Worm (Caenorhabditis elegans): ENCODE data around the gene H10E21.4.

Gene H10E21.4

ce11 chrIII:19509-19908, at the start of gene H10E21.4:
TSS of gene H10E21.4 (minus strand) at chrIII:19675.
- no peak for TF ChIP-seq dao-5 (tag; optimal IDR thresholded peaks at IDR 0.05)
- no peak for TF ChIP-seq him-1 (tag; optimal IDR thresholded peaks at IDR 0.05)

DNA sequence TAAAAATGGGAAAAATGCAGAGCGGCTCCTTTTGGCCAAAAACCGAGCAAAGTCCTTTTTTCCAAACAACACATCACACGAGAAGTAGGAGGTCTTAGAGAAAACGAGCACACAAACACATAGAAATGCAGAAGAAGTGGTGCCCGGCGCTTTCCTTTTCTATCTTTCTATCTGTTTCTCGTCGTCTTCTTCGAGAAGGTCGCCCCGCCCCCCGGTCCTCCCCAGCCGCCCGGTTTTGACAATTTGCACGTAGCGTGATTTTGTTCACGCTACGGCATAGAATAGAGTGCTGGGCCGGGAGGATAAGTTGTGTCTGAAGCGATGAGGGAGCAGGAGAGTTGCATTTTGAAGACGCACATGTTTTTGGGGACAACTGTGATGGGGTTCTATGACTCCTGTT, 47.5 kb upstream of the H10E21.4 start:
- peak; percentile 54 for TF ChIP-seq him-1 (tag; optimal IDR thresholded peaks at IDR 0.05)
- no peak for TF ChIP-seq dao-5 (tag; optimal IDR thresholded peaks at IDR 0.05)

DNA sequence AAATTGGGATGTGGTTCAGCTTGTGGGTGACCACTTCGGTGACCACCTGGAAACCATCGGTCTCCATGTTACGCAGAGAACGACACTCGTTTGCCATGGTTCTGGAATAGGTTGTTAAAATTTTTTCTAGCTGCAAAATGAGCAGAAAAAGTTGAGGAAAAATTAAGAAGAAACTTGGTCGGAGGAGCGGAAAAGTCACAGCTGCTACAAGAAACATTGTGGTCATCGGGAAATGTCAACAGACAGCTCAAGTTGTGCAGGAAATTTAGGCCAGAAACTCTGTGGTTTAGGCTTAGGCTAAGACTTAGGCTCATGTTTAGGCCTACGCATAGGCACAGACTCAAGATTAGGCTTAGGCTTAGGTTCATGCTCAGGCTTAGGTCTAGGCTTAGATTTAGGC, 46.7 kb upstream of the H10E21.4 start, which contains the start of gene pck-1:
Gene pck-1, minus strand, starts transcription at position 101 of the 400 bp plus-strand sequence.
- TF ChIP-seq W03F9.2 (tag; optimal IDR thresholded peaks at IDR 0.05) (no peak), dao-5 (tag; optimal IDR thresholded peaks at IDR 0.05) (no peak), him-1 (tag; optimal IDR thresholded peaks at IDR 0.05) (no peak)

DNA sequence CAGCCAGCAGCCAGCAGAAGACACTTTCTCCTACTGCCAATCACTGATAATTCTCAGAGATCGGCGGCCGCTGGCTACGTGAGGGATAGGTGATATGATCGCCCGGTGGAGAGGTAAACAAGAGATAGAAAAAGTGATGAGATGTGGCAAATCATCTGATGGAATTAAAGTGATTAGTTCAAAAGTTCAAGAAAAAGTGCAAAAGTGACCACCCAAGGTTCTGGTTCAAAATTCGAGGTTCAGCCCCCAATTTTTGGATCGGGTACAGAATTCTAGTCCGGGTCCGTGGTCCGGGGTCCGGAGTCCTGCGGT, 46.1 kb upstream of the H10E21.4 start:
- no peak for TF ChIP-seq him-1 (tag; optimal IDR thresholded peaks at IDR 0.05)
- TF ChIP-seq W03F9.2 (tag; optimal IDR thresholded peaks at IDR 0.05) = no peak
- TF ChIP-seq dao-5 (tag; optimal IDR thresholded peaks at IDR 0.05) = no peak

- no peak for TF ChIP-seq him-1 (tag; optimal IDR thresholded peaks at IDR 0.05)
- TF ChIP-seq W03F9.2 (tag; optimal IDR thresholded peaks at IDR 0.05) = no peak
These were observed 45.5 kb upstream of the H10E21.4 start for ce11 chrIII:64747-65625.

DNA sequence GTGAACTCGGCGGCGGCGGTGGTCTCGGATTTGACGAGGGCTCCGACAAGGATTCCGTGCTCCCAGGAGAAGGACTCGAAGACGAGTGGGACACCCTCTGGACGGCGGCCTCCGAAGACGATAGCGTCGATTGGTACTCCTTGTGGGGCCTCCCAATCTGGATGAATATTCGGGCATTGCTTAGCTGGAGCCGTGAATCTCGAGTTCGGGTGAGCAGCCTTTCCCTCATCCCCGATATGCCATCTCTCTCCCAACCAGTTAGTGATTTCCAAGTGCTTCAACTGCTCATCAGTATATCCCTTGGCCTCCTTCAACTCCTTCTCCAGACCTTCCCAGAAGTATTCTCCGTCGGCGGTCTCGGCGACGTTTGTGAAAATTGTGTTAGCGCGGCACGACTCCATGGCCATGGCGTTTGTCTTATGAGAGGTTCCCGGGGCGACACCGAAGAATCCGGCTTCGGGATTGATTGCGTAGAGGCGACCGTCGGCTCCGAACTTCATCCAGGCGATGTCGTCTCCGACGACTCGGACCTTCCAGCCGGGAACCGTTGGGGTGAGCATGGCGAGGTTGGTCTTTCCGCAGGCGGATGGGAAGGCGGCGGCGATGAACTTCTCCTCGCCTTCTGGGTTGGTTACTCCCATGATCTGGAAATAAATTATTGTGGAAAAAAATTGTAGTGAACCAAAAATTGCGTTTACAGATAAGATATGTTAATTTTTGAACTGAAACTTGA, 44.3 kb upstream of the H10E21.4 start:
- no peak for TF ChIP-seq dao-5 (tag; optimal IDR thresholded peaks at IDR 0.05)
- TF ChIP-seq W03F9.2 (tag; optimal IDR thresholded peaks at IDR 0.05) = no peak
- no peak for TF ChIP-seq him-1 (tag; optimal IDR thresholded peaks at IDR 0.05)

ce11 chrIII:62383-62873, 43.0 kb upstream of the H10E21.4 start:
- TF ChIP-seq W03F9.2 (tag; optimal IDR thresholded peaks at IDR 0.05) = no peak
- peak; percentile 51 for TF ChIP-seq him-1 (tag; optimal IDR thresholded peaks at IDR 0.05)
- TF ChIP-seq dao-5 (tag; optimal IDR thresholded peaks at IDR 0.05) = no peak

ce11 chrIII:61045-61444, 41.6 kb upstream of the H10E21.4 start, which contains the start of gene btb-5:
TSS of gene btb-5 (minus strand) at chrIII:61145.
- TF ChIP-seq W03F9.2 (tag; optimal IDR thresholded peaks at IDR 0.05) = no peak
- no peak for TF ChIP-seq dao-5 (tag; optimal IDR thresholded peaks at IDR 0.05)
- TF ChIP-seq him-1 (tag; optimal IDR thresholded peaks at IDR 0.05) = no peak

- TF ChIP-seq him-1 (tag; optimal IDR thresholded peaks at IDR 0.05) (no peak), W03F9.2 (tag; optimal IDR thresholded peaks at IDR 0.05) (no peak), dao-5 (tag; optimal IDR thresholded peaks at IDR 0.05) (no peak)
These were observed 34.2 kb upstream of the H10E21.4 start for ce11 chrIII:53696-54095.

ce11 chrIII:51622-52021, 32.1 kb upstream of the H10E21.4 start:
- TF ChIP-seq dao-5 (tag; optimal IDR thresholded peaks at IDR 0.05) = no peak
- no peak for TF ChIP-seq W03F9.2 (tag; optimal IDR thresholded peaks at IDR 0.05)
- TF ChIP-seq him-1 (tag; optimal IDR thresholded peaks at IDR 0.05) = no peak

DNA sequence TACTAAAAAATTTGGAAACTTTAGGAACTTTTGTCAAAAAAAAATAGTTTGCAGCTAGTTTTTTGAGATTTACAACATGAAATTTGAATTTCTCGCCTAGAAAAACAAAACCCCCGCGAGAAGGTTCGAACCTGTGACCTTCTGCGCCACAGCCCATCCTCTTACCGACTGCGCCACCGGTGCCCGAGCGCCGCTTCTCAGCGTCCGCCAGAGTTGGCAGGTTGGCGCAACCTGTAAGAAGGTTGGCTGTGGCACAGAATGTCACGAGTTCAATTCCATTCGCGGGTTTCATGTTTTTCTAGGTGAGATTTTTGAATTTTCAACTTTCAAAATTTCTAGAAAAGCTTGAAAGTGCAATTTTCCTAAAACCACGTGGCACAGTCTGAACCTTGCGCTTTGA, 30.9 kb upstream of the H10E21.4 start:
- TF ChIP-seq W03F9.2 (tag; optimal IDR thresholded peaks at IDR 0.05) = no peak
- no peak for TF ChIP-seq him-1 (tag; optimal IDR thresholded peaks at IDR 0.05)

- TF ChIP-seq W03F9.2 (tag; optimal IDR thresholded peaks at IDR 0.05) (no peak), dao-5 (tag; optimal IDR thresholded peaks at IDR 0.05) (no peak), him-1 (tag; optimal IDR thresholded peaks at IDR 0.05) (no peak)
These were observed 29.6 kb upstream of the H10E21.4 start for ce11 chrIII:49064-49463.

- TF ChIP-seq W03F9.2 (tag; optimal IDR thresholded peaks at IDR 0.05) (no peak), him-1 (tag; optimal IDR thresholded peaks at IDR 0.05) (no peak)
These were observed 28.9 kb upstream of the H10E21.4 start for ce11 chrIII:48329-48728.

DNA sequence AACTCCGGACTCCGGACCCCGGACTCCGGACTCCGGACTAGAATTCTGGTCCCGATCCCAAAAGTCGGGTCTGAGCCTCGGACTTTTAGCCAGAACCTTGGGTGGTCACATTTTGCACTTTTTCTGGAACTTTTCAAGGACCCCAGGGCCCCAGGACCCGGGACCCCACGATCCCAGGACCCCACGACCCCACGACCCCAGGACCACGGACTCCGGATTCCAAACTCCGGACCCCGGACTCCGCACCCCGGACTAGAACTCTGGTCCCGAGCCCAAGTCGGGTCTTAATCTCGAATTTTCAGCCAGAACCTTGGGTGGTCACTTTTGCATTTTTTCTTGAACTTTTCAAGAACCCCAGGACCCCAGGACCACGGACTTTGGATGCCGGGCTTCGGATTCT, 23.2 kb upstream of the H10E21.4 start:
- no peak for TF ChIP-seq dao-5 (tag; optimal IDR thresholded peaks at IDR 0.05)
- no peak for TF ChIP-seq him-1 (tag; optimal IDR thresholded peaks at IDR 0.05)
- no peak for TF ChIP-seq W03F9.2 (tag; optimal IDR thresholded peaks at IDR 0.05)
